Fruit fly (Drosophila melanogaster): Measurements from ENCODE around the gene RpL7-like.

RpL7-like gene

dm6 chr2L:12065683-12066386 lies 9.7 kb downstream of the RpL7-like start (continued):
- no peak for TF ChIP-seq scrt (GFP tag; optimal IDR thresholded peaks at IDR 0.05)
- TF ChIP-seq Adf1 (GFP tag; IDR thresholded peaks at IDR 0.05) = no peak
- TF ChIP-seq CG17361 (GFP tag; IDR thresholded peaks at IDR 0.05) = peak; percentile 63
- peak; percentile 24 for TF ChIP-seq CG1529 (GFP tag; optimal IDR thresholded peaks at IDR 0.05)
- TF ChIP-seq CG6683 (GFP tag; optimal IDR thresholded peaks at IDR 0.05) = no peak
- TF ChIP-seq D (optimal IDR thresholded peaks at IDR 0.05) = no peak
- peak; percentile 46 for TF ChIP-seq D (GFP tag; optimal IDR thresholded peaks at IDR 0.05)
- TF ChIP-seq nerfin-2 (GFP tag; IDR thresholded peaks at IDR 0.05; ENCODE audit: partially characterized antibody) = no peak
- no peak for TF ChIP-seq ssp (GFP tag; IDR thresholded peaks at IDR 0.05)
- TF ChIP-seq CG7839 (tag; optimal IDR thresholded peaks at IDR 0.05) = peak; percentile 52
- peak; percentile 38 for TF ChIP-seq ATbp (GFP tag; optimal IDR thresholded peaks at IDR 0.05)
- TF ChIP-seq dmrt99B (tag; optimal IDR thresholded peaks at IDR 0.05) = peak; percentile 67
- no peak for TF ChIP-seq Atf3 (GFP tag; optimal IDR thresholded peaks at IDR 0.05)
- no peak for TF ChIP-seq Sin3A (optimal IDR thresholded peaks at IDR 0.05)
- TF ChIP-seq Nf-YB (GFP tag; optimal IDR thresholded peaks at IDR 0.05) = peak; percentile 42
- no peak for TF ChIP-seq tin (GFP tag; optimal IDR thresholded peaks at IDR 0.05)
- TF ChIP-seq CG7556 (GFP tag; optimal IDR thresholded peaks at IDR 0.05) = peak; percentile 38
- peak; percentile 23 for TF ChIP-seq trem (tag; optimal IDR thresholded peaks at IDR 0.05)
- no peak for TF ChIP-seq chif (GFP tag; optimal IDR thresholded peaks at IDR 0.05)
- TF ChIP-seq dimm (GFP tag; IDR thresholded peaks at IDR 0.05) = no peak
- no peak for TF ChIP-seq Atf-2 (GFP tag; optimal IDR thresholded peaks at IDR 0.05)
- no peak for TF ChIP-seq tup (GFP tag; optimal IDR thresholded peaks at IDR 0.05)
- no peak for TF ChIP-seq pnt (GFP tag; optimal IDR thresholded peaks at IDR 0.05)
- TF ChIP-seq CG4404 (GFP tag; IDR thresholded peaks at IDR 0.05) = 0 out of 2 replicates have a peak, but pooled peaks have one; percentile 39
- no peak for TF ChIP-seq aop (GFP tag; IDR thresholded peaks at IDR 0.05)
- peak; percentile 35 for TF ChIP-seq CG6813 (GFP tag; optimal IDR thresholded peaks at IDR 0.05)
- TF ChIP-seq CG2678 (tag; optimal IDR thresholded peaks at IDR 0.05) = no peak
- TF ChIP-seq CG16815 (GFP tag; optimal IDR thresholded peaks at IDR 0.05) = peak; percentile 33
- TF ChIP-seq CG7963 (GFP tag; IDR thresholded peaks at IDR 0.05; ENCODE audit: partially characterized antibody) = no peak
- no peak for TF ChIP-seq Nf-YC (tag; optimal IDR thresholded peaks at IDR 0.05)
- peak; percentile 90 for TF ChIP-seq Blimp-1 (GFP tag; optimal IDR thresholded peaks at IDR 0.05)
- TF ChIP-seq CG15269 (tag; optimal IDR thresholded peaks at IDR 0.05) = no peak
- peak; percentile 75 for TF ChIP-seq gem (tag; optimal IDR thresholded peaks at IDR 0.05)
- no peak for TF ChIP-seq Vsx1 (GFP tag; optimal IDR thresholded peaks at IDR 0.05)
- TF ChIP-seq esg (GFP tag; conservative IDR thresholded peaks at IDR 0.05) = no peak
- TF ChIP-seq exex (tag; optimal IDR thresholded peaks at IDR 0.05) = no peak
- peak; percentile 27 for TF ChIP-seq Asciz (GFP tag; optimal IDR thresholded peaks at IDR 0.05)
- TF ChIP-seq NfI (GFP tag; optimal IDR thresholded peaks at IDR 0.05) = no peak
- no peak for TF ChIP-seq CG4730 (GFP tag; IDR thresholded peaks at IDR 0.05)
- no peak for TF ChIP-seq Med (GFP tag)
- peak; percentile 92 for TF ChIP-seq CG18476 (GFP tag; optimal IDR thresholded peaks at IDR 0.05)
- peak; percentile 52 for TF ChIP-seq gcm (GFP tag; optimal IDR thresholded peaks at IDR 0.05)
- TF ChIP-seq HLH54F (GFP tag; optimal IDR thresholded peaks at IDR 0.05) = no peak
- no peak for TF ChIP-seq hb (GFP tag; IDR thresholded peaks at IDR 0.05; ENCODE audit: partially characterized antibody)
- TF ChIP-seq zfh2 (GFP tag; optimal IDR thresholded peaks at IDR 0.05) = no peak
- no peak for TF ChIP-seq CG17568 (GFP tag; optimal IDR thresholded peaks at IDR 0.05)
- TF ChIP-seq CG4424 (GFP tag; optimal IDR thresholded peaks at IDR 0.05) = peak; percentile 26
- no peak for TF ChIP-seq Sry-β (GFP tag; optimal IDR thresholded peaks at IDR 0.05)
- TF ChIP-seq Oli (tag; optimal IDR thresholded peaks at IDR 0.05) = peak; percentile 17

Measured in whole organism, embryonic.